Fruit fly (Drosophila melanogaster) whole organism, adult: Measurements from ENCODE around the gene Polr3E.

ENCODE experiments used
- CG11617 ChIP-seq: fragments of 200-800 bp; sonication (Bioruptor generic); optimal IDR thresholded peaks from 2 replicates; lab custom pipeline; 2017; ENCODE audit warnings: mild to moderate bottlenecking, missing biosample characterization, missing genetic modification reagents, missing genetic modification characterization
- CG12768 ChIP-seq: fragments of 200-800 bp; sonication (Bioruptor generic); optimal IDR thresholded peaks from 2 replicates; lab custom pipeline; 2017; ENCODE audit warnings: missing biosample characterization, missing genetic modification characterization, mild to moderate bottlenecking, moderate library complexity, missing genetic modification reagents
- CG14711 ChIP-seq: fragments of 200-800 bp; sonication (Bioruptor generic); optimal IDR thresholded peaks from 2 replicates; lab custom pipeline; 2018; ENCODE audit warnings: missing biosample characterization, mild to moderate bottlenecking, missing genetic modification characterization, moderate library complexity
- CG1620 ChIP-seq: fragments of 200-800 bp; sonication (Bioruptor generic); optimal IDR thresholded peaks from 2 replicates; lab custom pipeline; 2016; ENCODE audit warnings: missing biosample characterization, missing genetic modification characterization
- CG33017 ChIP-seq: fragments of 200-800 bp; sonication (Bioruptor generic); optimal IDR thresholded peaks from 2 replicates; lab custom pipeline; 2018; ENCODE audit warnings: missing biosample characterization, mild to moderate bottlenecking, missing genetic modification characterization, moderate library complexity
- CG5204 ChIP-seq: fragments of 200-800 bp; sonication (Bioruptor generic); optimal IDR thresholded peaks from 2 replicates; lab custom pipeline; 2016; ENCODE audit warnings: missing biosample characterization, missing genetic modification characterization
- CG7045 ChIP-seq: fragments of 200-800 bp; sonication (Bioruptor generic); optimal IDR thresholded peaks from 2 replicates; lab custom pipeline; 2017; ENCODE audit warnings: missing biosample characterization, mild to moderate bottlenecking, missing genetic modification characterization
- CG7101 ChIP-seq: fragments of 200-800 bp; sonication (Bioruptor generic); optimal IDR thresholded peaks from 2 replicates; lab custom pipeline; 2018; ENCODE audit warnings: missing biosample characterization, mild to moderate bottlenecking, missing genetic modification characterization, moderate library complexity
- Clk ChIP-seq: fragments of 200-800 bp; sonication (Bioruptor generic); optimal IDR thresholded peaks from 2 replicates; lab custom pipeline; 2017; ENCODE audit warnings: missing biosample characterization, missing genetic modification characterization
- Crg-1 ChIP-seq: fragments of 200-800 bp; sonication (Bioruptor generic); optimal IDR thresholded peaks from 2 replicates; lab custom pipeline; 2016; ENCODE audit warnings: missing biosample characterization, missing genetic modification characterization
- Hr96 ChIP-seq: fragments of 200-800 bp; sonication (Bioruptor generic); optimal IDR thresholded peaks from 2 replicates; lab custom pipeline; 2016; ENCODE audit warnings: missing biosample characterization, missing genetic modification characterization
- Mnt ChIP-seq: fragments of 200-800 bp; sonication (Bioruptor generic); optimal IDR thresholded peaks from 2 replicates; lab custom pipeline; 2016; ENCODE audit warnings: missing biosample characterization, mild to moderate bottlenecking, missing genetic modification characterization
- bab1 ChIP-seq: fragments of 200-800 bp; sonication (Bioruptor generic); optimal IDR thresholded peaks from 3 replicates; lab custom pipeline; 2019; ENCODE audit warnings: missing biosample characterization, mild to moderate bottlenecking, missing genetic modification characterization, moderate library complexity
- cic ChIP-seq: fragments of 200-800 bp; sonication (Bioruptor generic); optimal IDR thresholded peaks from 2 replicates; lab custom pipeline; 2017; ENCODE audit warnings: missing biosample characterization, mild to moderate bottlenecking, missing genetic modification characterization, moderate library complexity
- cnc ChIP-seq, 2 experiments: fragments of >200 bp; optimal IDR thresholded peaks; 2 replicates each; lab custom pipeline; 2017
- kay ChIP-seq: fragments of 200-800 bp; sonication (Bioruptor generic); peaks from one replicate; lab custom pipeline; 2016; ENCODE audit warnings: missing biosample characterization, missing genetic modification characterization, borderline replicate concordance
- ovo ChIP-seq: fragments of 200-800 bp; sonication (Bioruptor generic); optimal IDR thresholded peaks from 2 replicates; lab custom pipeline; 2016; ENCODE audit warnings: missing biosample characterization, missing genetic modification characterization
- pad ChIP-seq: fragments of 200-800 bp; sonication (Bioruptor generic); optimal IDR thresholded peaks from 3 replicates; lab custom pipeline; 2017; ENCODE audit warnings: missing biosample characterization, missing genetic modification characterization, mild to moderate bottlenecking, moderate library complexity, missing genetic modification reagents
- tj ChIP-seq: fragments of 200-800 bp; sonication (Bioruptor generic); optimal IDR thresholded peaks from 3 replicates; lab custom pipeline; 2017; ENCODE audit warnings: missing biosample characterization, mild to moderate bottlenecking, missing genetic modification characterization, moderate library complexity
- toe ChIP-seq: fragments of 200-800 bp; sonication (Bioruptor generic); optimal IDR thresholded peaks from 2 replicates; lab custom pipeline; 2016; ENCODE audit warnings: missing biosample characterization, missing genetic modification characterization

Gene Polr3E

dm6 chr3L:21024563-21024962 is 7.1 kb upstream of the Polr3E start:
- TF ChIP-seq Crg-1 (GFP tag; lab: Kevin White, UChicago), result no peak

- TF ChIP-seq Hr96 (GFP tag; lab: Kevin White, UChicago) (no peak), CG11617 (peak; percentile 49), pad (no peak), CG5204 (GFP tag; lab: Kevin White, UChicago) (no peak), CG7045 (GFP tag; lab: Kevin White, UChicago) (peak; percentile 72), Clk (GFP tag; lab: Kevin White, UChicago) (peak; percentile 32), Crg-1 (GFP tag; lab: Kevin White, UChicago) (no peak), kay (GFP tag; lab: Kevin White, UChicago) (peak; percentile 98), cic (GFP tag; lab: Kevin White, UChicago) (peak; percentile 74), CG7101 (peak; percentile 43), cnc (optimal IDR thresholded peaks at IDR 0.05; lab: Kevin White, UChicago) (no peak), tj (GFP tag; lab: Kevin White, UChicago) (peak; percentile 24), CG1620 (no peak), Mnt (peak; percentile 16), CG33017 (tag; lab: Kevin White, UChicago) (peak; percentile 51), CG14711 (peak; percentile 4), CG12768 (GFP tag; lab: Kevin White, UChicago) (peak; percentile 84), ovo (GFP tag; lab: Kevin White, UChicago) (peak; percentile 25), toe (GFP tag; lab: Kevin White, UChicago) (no peak), bab1 (GFP tag; lab: Kevin White, UChicago) (no peak)
Measured at dm6 chr3L:21024965-21025833, 6.4 kb upstream of the Polr3E start.

- TF ChIP-seq CG11617 (peak; percentile 32), pad (peak; percentile 47), CG33017 (tag; lab: Kevin White, UChicago) (no peak), Clk (GFP tag; lab: Kevin White, UChicago) (no peak), Mnt (peak; percentile 58), toe (GFP tag; lab: Kevin White, UChicago) (no peak), cic (GFP tag; lab: Kevin White, UChicago) (no peak), Hr96 (GFP tag; lab: Kevin White, UChicago) (peak; percentile 28), CG1620 (no peak), CG14711 (no peak), kay (GFP tag; lab: Kevin White, UChicago) (no peak), cnc (optimal IDR thresholded peaks at IDR 0.05; lab: Kevin White, UChicago) (no peak), ovo (GFP tag; lab: Kevin White, UChicago) (peak; percentile 70), tj (GFP tag; lab: Kevin White, UChicago) (peak; percentile 41), CG5204 (GFP tag; lab: Kevin White, UChicago) (no peak), bab1 (GFP tag; lab: Kevin White, UChicago) (no peak), CG7101 (no peak), CG12768 (GFP tag; lab: Kevin White, UChicago) (peak; percentile 3), CG7045 (GFP tag; lab: Kevin White, UChicago) (no peak), Crg-1 (GFP tag; lab: Kevin White, UChicago) (no peak)
Measured at dm6 chr3L:21026025-21026916, 5.4 kb upstream of the Polr3E start.

dm6 chr3L:21026917-21027517 is 4.6 kb upstream of the Polr3E start, which contains the start of gene skd:
skd (minus strand) TSS chr3L:21027434.
- TF ChIP-seq Mnt, result peak; percentile 6
- TF ChIP-seq toe (GFP tag; lab: Kevin White, UChicago), result no peak
- TF ChIP-seq CG7045 (GFP tag; lab: Kevin White, UChicago), result no peak

- TF ChIP-seq tj (GFP tag; lab: Kevin White, UChicago), result peak; percentile 32
- peak; percentile 63 for TF ChIP-seq bab1 (GFP tag; lab: Kevin White, UChicago)
- peak; percentile 63 for TF ChIP-seq Clk (GFP tag; lab: Kevin White, UChicago)
- TF ChIP-seq CG7101, result peak; percentile 72
- TF ChIP-seq ovo (GFP tag; lab: Kevin White, UChicago), result peak; percentile 80
- peak; percentile 74 for TF ChIP-seq CG12768 (GFP tag; lab: Kevin White, UChicago)
- TF ChIP-seq CG11617, result peak; percentile 59
- peak; percentile 49 for TF ChIP-seq Crg-1 (GFP tag; lab: Kevin White, UChicago)
- TF ChIP-seq CG5204 (GFP tag; lab: Kevin White, UChicago), result no peak
- TF ChIP-seq cnc (optimal IDR thresholded peaks at IDR 0.05; lab: Kevin White, UChicago), result no peak
- peak; percentile 47 for TF ChIP-seq CG33017 (tag; lab: Kevin White, UChicago)
- TF ChIP-seq toe (GFP tag; lab: Kevin White, UChicago), result peak; percentile 86
- peak; percentile 41 for TF ChIP-seq CG14711
- TF ChIP-seq Mnt, result peak; percentile 77
- TF ChIP-seq CG1620, result peak; percentile 78
- peak; percentile 76 for TF ChIP-seq Hr96 (GFP tag; lab: Kevin White, UChicago)
- TF ChIP-seq cic (GFP tag; lab: Kevin White, UChicago), result no peak
- no peak for TF ChIP-seq kay (GFP tag; lab: Kevin White, UChicago)
- peak; percentile 55 for TF ChIP-seq pad
- TF ChIP-seq CG7045 (GFP tag; lab: Kevin White, UChicago), result peak; percentile 45
Measured at dm6 chr3L:21027657-21028255, 3.9 kb upstream of the Polr3E start, which contains the start of gene Pdss2. Pdss2 (plus strand) TSS chr3L:21027915.
